Worm (Caenorhabditis elegans) whole organism, L1 larva: ENCODE data around the gene dhs-9.

Experiments
- fos-1 ChIP-seq: fragments of 150-350 bp; optimal IDR thresholded peaks from 2 replicates; lab custom pipeline; 2014; ENCODE audit warnings: missing biosample characterization, missing genetic modification characterization
- nhr-12 ChIP-seq: sonication (generic microtip); optimal IDR thresholded peaks from 2 replicates; lab custom pipeline; 2017; ENCODE audit warnings: missing biosample characterization, missing genetic modification characterization
- skn-1 ChIP-seq: fragments of 150-350 bp; optimal IDR thresholded peaks from 2 replicates; lab custom pipeline; 2014; ENCODE audit warnings: missing biosample characterization, missing genetic modification characterization
- xbp-1 ChIP-seq: sonication (generic microtip); optimal IDR thresholded peaks from 2 replicates; lab custom pipeline; 2016; ENCODE audit warnings: missing genetic modification characterization, missing compliant biosample characterization

ce11 chrIII:5326323-5326722 lies 41.5 kb downstream of the dhs-9 start, which contains the start of gene sorf-2:
- TF ChIP-seq fos-1 (tag; lab: Kevin White, UChicago): no peak
- no peak for TF ChIP-seq nhr-12 (tag; lab: Kevin White, UChicago)
- TF ChIP-seq skn-1 (tag; lab: Kevin White, UChicago): no peak
- TF ChIP-seq xbp-1 (tag; lab: Kevin White, UChicago): no peak
